Fruit fly (Drosophila melanogaster) whole organism, embryonic: ENCODE data around the gene CG33258.
A peak's percentile ranks its signal among the peaks of the same experiment; 100 is the strongest.

Experiments used
- ATbp ChIP-seq: fragments of 200-800 bp; sonication (Bioruptor generic); optimal IDR thresholded peaks from 2 replicates; lab custom pipeline; 2017; ENCODE audit warnings: missing biosample characterization, mild to moderate bottlenecking, missing genetic modification characterization, missing genetic modification reagents
- CG10462 ChIP-seq: fragments of 200-800 bp; sonication (Bioruptor generic); optimal IDR thresholded peaks from 2 replicates; lab custom pipeline; 2016; ENCODE audit warnings: missing biosample characterization, missing genetic modification characterization
- CG12071 ChIP-seq: fragments of 200-800 bp; sonication (Bioruptor generic); optimal IDR thresholded peaks from 3 replicates; lab custom pipeline; 2018; ENCODE audit warnings: missing biosample characterization, mild to moderate bottlenecking, missing genetic modification characterization
- CG13894 ChIP-seq: fragments of 200-800 bp; sonication (Bioruptor generic); optimal IDR thresholded peaks from 3 replicates; lab custom pipeline; 2018; ENCODE audit warnings: missing biosample characterization, mild to moderate bottlenecking, missing genetic modification characterization, moderate library complexity
- CG15011 ChIP-seq: fragments of 200-800 bp; sonication (Bioruptor generic); optimal IDR thresholded peaks from 3 replicates; lab custom pipeline; 2018; ENCODE audit warnings: missing biosample characterization, mild to moderate bottlenecking, missing genetic modification characterization
- CG1529 ChIP-seq: fragments of 200-800 bp; sonication (Bioruptor generic); optimal IDR thresholded peaks from 3 replicates; lab custom pipeline; 2018; ENCODE audit warnings: missing biosample characterization, missing genetic modification characterization
- CG15601 ChIP-seq: fragments of 200-800 bp; sonication (Bioruptor generic); optimal IDR thresholded peaks from 3 replicates; lab custom pipeline; 2019; ENCODE audit warnings: missing biosample characterization, mild to moderate bottlenecking, missing genetic modification characterization, moderate library complexity
- CG1603 ChIP-seq: fragments of 200-800 bp; sonication (Bioruptor generic); optimal IDR thresholded peaks from 2 replicates; lab custom pipeline; 2019; ENCODE audit warnings: missing biosample characterization, mild to moderate bottlenecking, missing genetic modification characterization, moderate library complexity
- CG16863 ChIP-seq: fragments of 200-800 bp; sonication (Bioruptor generic); optimal IDR thresholded peaks from 3 replicates; lab custom pipeline; 2016; ENCODE audit warnings: missing biosample characterization, missing genetic modification characterization
- CG17359 ChIP-seq: fragments of 200-800 bp; sonication (Bioruptor generic); optimal IDR thresholded peaks from 3 replicates; lab custom pipeline; 2018; ENCODE audit warnings: missing biosample characterization, mild to moderate bottlenecking, missing genetic modification characterization, moderate library complexity
- CG17802 ChIP-seq: fragments of 200-800 bp; sonication (Bioruptor generic); optimal IDR thresholded peaks from 2 replicates; lab custom pipeline; 2018; ENCODE audit warnings: missing biosample characterization, mild to moderate bottlenecking, missing genetic modification characterization, moderate library complexity
- CG18619 ChIP-seq: fragments of 200-800 bp; sonication (Bioruptor generic); optimal IDR thresholded peaks from 3 replicates; lab custom pipeline; 2017; ENCODE audit warnings: missing biosample characterization, mild to moderate bottlenecking, missing genetic modification characterization
- CG2116 ChIP-seq: fragments of 200-800 bp; sonication (Bioruptor generic); optimal IDR thresholded peaks from 3 replicates; lab custom pipeline; 2018; ENCODE audit warnings: missing biosample characterization, mild to moderate bottlenecking, missing genetic modification characterization
- CG2120 ChIP-seq: fragments of 200-800 bp; sonication (Bioruptor generic); optimal IDR thresholded peaks from 3 replicates; lab custom pipeline; 2016; ENCODE audit warnings: missing biosample characterization, missing genetic modification characterization
- CG3847 ChIP-seq: fragments of 200-800 bp; sonication (Bioruptor generic); IDR thresholded peaks from 2 replicates; pipeline ENCODE4 v1.3.6; 2022; ENCODE audit warnings: missing biosample characterization, missing genetic modification characterization
- CG4360 ChIP-seq: fragments of 200-800 bp; sonication (Bioruptor generic); IDR thresholded peaks from 2 replicates; pipeline ENCODE4 v1.3.6; 2022; ENCODE audit warnings: missing biosample characterization, missing genetic modification characterization
- CG6689 ChIP-seq: fragments of 200-800 bp; sonication (Bioruptor generic); IDR thresholded peaks from 2 replicates; pipeline ENCODE4 v1.3.6; 2022; ENCODE audit warnings: missing biosample characterization, missing genetic modification characterization
- CG8089 ChIP-seq: fragments of 200-800 bp; sonication (Bioruptor generic); optimal IDR thresholded peaks from 3 replicates; lab custom pipeline; 2016; ENCODE audit warnings: missing biosample characterization, missing genetic modification characterization
- CG8281 ChIP-seq: fragments of 200-800 bp; sonication (Bioruptor generic); optimal IDR thresholded peaks from 2 replicates; lab custom pipeline; 2018; ENCODE audit warnings: missing biosample characterization, mild to moderate bottlenecking, missing genetic modification characterization, moderate library complexity
- CG8765 ChIP-seq: fragments of 200-800 bp; sonication (Bioruptor generic); IDR thresholded peaks from 2 replicates; pipeline ENCODE4 v1.3.6; 2022; ENCODE audit warnings: missing biosample characterization, missing genetic modification characterization
- CG9609 ChIP-seq: fragments of 200-800 bp; sonication (Bioruptor generic); optimal IDR thresholded peaks from 3 replicates; lab custom pipeline; 2016; ENCODE audit warnings: missing biosample characterization, missing genetic modification characterization
- Dip3 ChIP-seq: fragments of 200-800 bp; sonication (Bioruptor generic); optimal IDR thresholded peaks from 3 replicates; lab custom pipeline; 2016; ENCODE audit warnings: missing biosample characterization, missing genetic modification characterization
- Doc2 ChIP-seq: fragments of 200-800 bp; sonication (Bioruptor generic); IDR thresholded peaks from 2 replicates; pipeline ENCODE4 v1.3.6; 2022; ENCODE audit warnings: missing biosample characterization, missing genetic modification characterization
- Fer2 ChIP-seq: fragments of 200-800 bp; sonication (Bioruptor generic); optimal IDR thresholded peaks from 2 replicates; lab custom pipeline; 2018; ENCODE audit warnings: missing biosample characterization, mild to moderate bottlenecking, missing genetic modification characterization, moderate library complexity
- Jarid2 ChIP-seq: fragments of 200-800 bp; sonication (Bioruptor generic); optimal IDR thresholded peaks from 3 replicates; lab custom pipeline; 2017; ENCODE audit warnings: mild to moderate bottlenecking, missing biosample characterization, missing genetic modification reagents, missing genetic modification characterization
- Mrtf ChIP-seq: fragments of 200-800 bp; sonication (Bioruptor generic); IDR thresholded peaks from 3 replicates; pipeline ENCODE4 v1.3.6; 2022; ENCODE audit warnings: missing biosample characterization, missing genetic modification characterization
- NC2β ChIP-seq: fragments of 200-800 bp; sonication (Bioruptor generic); optimal IDR thresholded peaks from 2 replicates; lab custom pipeline; 2016; ENCODE audit warnings: missing biosample characterization, missing genetic modification characterization
- Neu2 ChIP-seq: fragments of 200-800 bp; sonication (Bioruptor generic); optimal IDR thresholded peaks from 3 replicates; lab custom pipeline; 2016; ENCODE audit warnings: missing biosample characterization, missing genetic modification characterization, borderline replicate concordance
- Ssrp ChIP-seq: fragments of 200-800 bp; sonication (Bioruptor generic); optimal IDR thresholded peaks from 2 replicates; lab custom pipeline; 2018; ENCODE audit warnings: missing biosample characterization, mild to moderate bottlenecking, missing genetic modification characterization, moderate library complexity
- abd-A ChIP-seq: fragments of 200-800 bp; sonication (Bioruptor generic); optimal IDR thresholded peaks from 3 replicates; lab custom pipeline; 2019; ENCODE audit warnings: missing biosample characterization, mild to moderate bottlenecking, missing genetic modification characterization, moderate library complexity
- ato ChIP-seq: fragments of 200-800 bp; sonication (Bioruptor generic); IDR thresholded peaks from 2 replicates; pipeline ENCODE4 v1.3.6; 2022; ENCODE audit warnings: missing biosample characterization, missing genetic modification characterization; ENCODE audit not compliant: partially characterized antibody
- bab2 ChIP-seq: fragments of 200-800 bp; sonication (Bioruptor generic); optimal IDR thresholded peaks from 2 replicates; lab custom pipeline; 2016; ENCODE audit warnings: missing biosample characterization, missing genetic modification characterization
- bsh ChIP-seq, 2 experiments: fragments of 200-800 bp; sonication (Bioruptor generic); optimal IDR thresholded peaks; 2 replicates each; lab custom pipeline; 2017 to 2018; ENCODE audit warnings: mild to moderate bottlenecking in 2 of 2, missing biosample characterization in 2 of 2, missing genetic modification characterization in 2 of 2, moderate library complexity in 1 of 2
- chinmo ChIP-seq: fragments of 200-800 bp; sonication (Bioruptor generic); IDR thresholded peaks from 4 replicates; pipeline ENCODE4 v1.3.6; 2022; ENCODE audit warnings: missing biosample characterization, missing genetic modification characterization; ENCODE audit not compliant: partially characterized antibody
- da ChIP-seq: fragments of 200-800 bp; sonication (Bioruptor generic); optimal IDR thresholded peaks from 2 replicates; lab custom pipeline; 2016; ENCODE audit warnings: missing biosample characterization, missing genetic modification characterization
- danr ChIP-seq: fragments of 200-800 bp; sonication (Bioruptor generic); IDR thresholded peaks from 2 replicates; pipeline ENCODE4 v1.3.6; 2022; ENCODE audit warnings: missing biosample characterization, missing genetic modification characterization
- gro ChIP-seq: fragments of 200-800 bp; sonication (Bioruptor generic); optimal IDR thresholded peaks from 2 replicates; lab custom pipeline; 2016; ENCODE audit warnings: missing biosample characterization, missing genetic modification characterization
- jumu ChIP-seq: fragments of 200-800 bp; sonication (Bioruptor generic); optimal IDR thresholded peaks from 3 replicates; lab custom pipeline; 2016; ENCODE audit warnings: missing biosample characterization, missing genetic modification characterization
- kni ChIP-seq: fragments of 200-800 bp; sonication (Bioruptor generic); optimal IDR thresholded peaks from 3 replicates; lab custom pipeline; 2017; ENCODE audit warnings: mild to moderate bottlenecking, missing biosample characterization, missing genetic modification reagents, missing genetic modification characterization
- luna ChIP-seq: fragments of 200-800 bp; sonication (Bioruptor generic); optimal IDR thresholded peaks from 2 replicates; lab custom pipeline; 2016; ENCODE audit warnings: missing biosample characterization, missing genetic modification characterization
- oc ChIP-seq: fragments of 200-800 bp; sonication (Bioruptor generic); optimal IDR thresholded peaks from 2 replicates; lab custom pipeline; 2018; ENCODE audit warnings: missing biosample characterization, mild to moderate bottlenecking, missing genetic modification characterization, moderate library complexity
- p53 ChIP-seq: fragments of 200-800 bp; sonication (Bioruptor generic); optimal IDR thresholded peaks from 2 replicates; lab custom pipeline; 2016; ENCODE audit warnings: missing biosample characterization, missing genetic modification characterization
- pfk ChIP-seq: fragments of 200-800 bp; sonication (Bioruptor generic); optimal IDR thresholded peaks from 2 replicates; lab custom pipeline; 2018; ENCODE audit warnings: missing biosample characterization, mild to moderate bottlenecking, missing genetic modification characterization, moderate library complexity
- pita ChIP-seq: fragments of 200-800 bp; sonication (Bioruptor generic); optimal IDR thresholded peaks from 2 replicates; lab custom pipeline; 2017; ENCODE audit warnings: missing biosample characterization, mild to moderate bottlenecking, missing genetic modification characterization
- sc ChIP-seq, 3 experiments: fragments of >200 bp in 2 of 3; fragments of 200-800 bp in 1 of 3; sonication (Bioruptor generic) in 1 of 3; optimal IDR thresholded peaks; 2 replicates in 2 of 3; 3 replicates in 1 of 3; lab custom pipeline; 2017; ENCODE audit warnings: mild to moderate bottlenecking in 1 of 3, missing biosample characterization in 1 of 3, missing genetic modification characterization in 1 of 3, missing genetic modification reagents in 1 of 3
- seq ChIP-seq: fragments of 200-800 bp; sonication (Bioruptor generic); IDR thresholded peaks from 2 replicates; pipeline ENCODE4 v1.3.6; 2022; ENCODE audit warnings: missing biosample characterization, missing genetic modification characterization
- slbo ChIP-seq: fragments of 200-800 bp; sonication (Bioruptor generic); IDR thresholded peaks from 2 replicates; pipeline ENCODE4 v1.3.6; 2022; ENCODE audit warnings: missing biosample characterization, missing genetic modification characterization
- stc ChIP-seq: fragments of 200-800 bp; sonication (Bioruptor generic); IDR thresholded peaks from 2 replicates; pipeline ENCODE4 v1.3.6; 2022; ENCODE audit warnings: missing biosample characterization, missing genetic modification characterization
- zf30C ChIP-seq: fragments of 200-800 bp; sonication (Bioruptor generic); optimal IDR thresholded peaks from 3 replicates; lab custom pipeline; 2018; ENCODE audit warnings: missing biosample characterization, mild to moderate bottlenecking, missing genetic modification characterization

Gene CG33258

DNA sequence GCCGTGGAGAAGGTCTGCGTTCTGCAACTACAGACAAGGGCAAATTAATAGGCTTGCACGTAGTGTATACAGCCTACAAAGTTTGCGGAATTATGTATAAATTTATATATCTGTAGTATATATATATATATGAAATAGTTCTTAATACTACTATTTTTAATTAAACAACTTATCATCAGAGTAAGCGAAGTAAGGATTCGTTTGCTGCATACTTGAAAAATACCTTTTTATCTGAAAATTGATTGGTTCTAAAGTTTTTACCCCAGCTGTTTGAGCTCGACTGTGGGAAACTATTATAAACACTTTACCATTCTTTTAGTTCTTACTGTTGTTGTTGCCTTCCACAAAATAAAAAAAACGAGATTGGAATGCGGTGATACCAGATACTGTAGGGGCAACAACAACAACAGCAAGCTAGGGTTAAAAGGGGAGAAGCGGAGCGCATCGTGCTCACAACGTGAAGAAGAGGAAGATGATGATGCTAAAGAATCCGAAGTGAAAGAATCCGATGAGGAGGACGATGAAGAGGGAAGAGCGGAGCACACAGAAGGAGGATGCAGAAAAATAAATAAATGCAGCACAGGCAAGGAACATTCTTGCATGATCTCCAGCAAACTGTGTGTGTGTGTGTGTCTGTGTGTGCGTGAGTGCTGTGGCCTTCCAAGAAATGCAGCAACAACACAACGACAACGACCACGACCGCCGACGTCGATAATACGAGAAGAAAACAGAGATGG lies 39.1 kb upstream of the CG33258 start (continued):
- TF ChIP-seq bsh (GFP tag; optimal IDR thresholded peaks at IDR 0.05; lab: Kevin White, UChicago) (peak; percentile 74 to 81), CG8281 (tag; lab: Kevin White, UChicago) (no peak), CG17359 (tag; lab: Kevin White, UChicago) (peak; percentile 41), abd-A (no peak), stc (GFP tag; lab: Robert Waterston, UW) (0 out of 2 replicates have a peak, but pooled peaks have one; percentile 33), Jarid2 (no peak), luna (no peak), oc (tag; lab: Kevin White, UChicago) (no peak), p53 (GFP tag; lab: Kevin White, UChicago) (no peak), CG15601 (peak; percentile 43), pita (GFP tag; lab: Kevin White, UChicago) (no peak), zf30C (GFP tag; lab: Kevin White, UChicago) (no peak), CG6689 (GFP tag; lab: Robert Waterston, UW) (peak; percentile 74), NC2β (GFP tag; lab: Kevin White, UChicago) (no peak), CG2116 (GFP tag; lab: Kevin White, UChicago) (no peak), pfk (no peak), sc (optimal IDR thresholded peaks at IDR 0.05; lab: Kevin White, UChicago) (no peak), sc (GFP tag; optimal IDR thresholded peaks at IDR 0.05; lab: Kevin White, UChicago) (peak; percentile 28), seq (GFP tag; lab: Robert Waterston, UW) (no peak), CG13894 (tag; lab: Kevin White, UChicago) (no peak), Fer2 (tag; lab: Kevin White, UChicago) (no peak), CG8765 (no peak), CG10462 (no peak), CG16863 (GFP tag; lab: Kevin White, UChicago) (no peak), jumu (no peak), kni (GFP tag; lab: Kevin White, UChicago) (no peak), bab2 (GFP tag; lab: Kevin White, UChicago) (no peak), CG18619 (GFP tag; lab: Kevin White, UChicago) (no peak), ato (GFP tag; lab: Robert Waterston, UW) (no peak), CG4360 (GFP tag; lab: Robert Waterston, UW) (peak; percentile 99), CG8089 (GFP tag; lab: Kevin White, UChicago) (no peak), gro (GFP tag; lab: Kevin White, UChicago) (no peak), slbo (no peak), CG2120 (GFP tag; lab: Kevin White, UChicago) (no peak), Dip3 (no peak), Neu2 (GFP tag; lab: Kevin White, UChicago) (no peak), CG15011 (no peak), CG17802 (tag; lab: Kevin White, UChicago) (no peak), danr (no peak), CG1603 (tag; lab: Kevin White, UChicago) (no peak), CG9609 (GFP tag; lab: Kevin White, UChicago) (no peak), Mrtf (GFP tag; lab: Robert Waterston, UW) (no peak), Ssrp (tag; lab: Kevin White, UChicago) (peak; percentile 71), ATbp (GFP tag; lab: Kevin White, UChicago) (peak; percentile 19), Doc2 (GFP tag; lab: Robert Waterston, UW) (no peak), da (no peak), CG3847 (GFP tag; lab: Robert Waterston, UW) (no peak), CG12071 (no peak), CG1529 (GFP tag; lab: Kevin White, UChicago) (peak; percentile 30), chinmo (GFP tag; lab: Robert Waterston, UW) (0 out of 4 replicates have a peak, but pooled peaks have one; percentile 46)
